Worm (Caenorhabditis elegans) whole organism, L1 larva: ENCODE results near the gene C04B4.6.

ENCODE experiments used
- ceh-82 ChIP-seq, 3 experiments: fragments of 150-350 bp in 1 of 3; sonication (generic microtip) in 2 of 3; optimal IDR thresholded peaks; 2 replicates each; lab custom pipeline; 2014 to 2017; ENCODE audit warnings: missing biosample characterization in 3 of 3, missing genetic modification characterization in 3 of 3
- ceh-90 ChIP-seq: sonication (generic microtip); optimal IDR thresholded peaks from 2 replicates; lab custom pipeline; 2016; ENCODE audit warnings: missing genetic modification characterization, missing compliant biosample characterization
- fos-1 ChIP-seq: fragments of 150-350 bp; optimal IDR thresholded peaks from 2 replicates; lab custom pipeline; 2014; ENCODE audit warnings: missing biosample characterization, missing genetic modification characterization
- rnt-1 ChIP-seq: sonication (generic microtip); optimal IDR thresholded peaks from 2 replicates; lab custom pipeline; 2016; ENCODE audit warnings: mild to moderate bottlenecking, missing genetic modification characterization, moderate library complexity, missing compliant biosample characterization
- snpc-4 ChIP-seq: fragments of 150-350 bp; optimal IDR thresholded peaks from 2 replicates; lab custom pipeline; 2014; ENCODE audit warnings: missing biosample characterization, missing genetic modification characterization
- xbp-1 ChIP-seq: sonication (generic microtip); optimal IDR thresholded peaks from 2 replicates; lab custom pipeline; 2016; ENCODE audit warnings: missing genetic modification characterization, missing compliant biosample characterization
- ztf-4 ChIP-seq: fragments of 150-350 bp; optimal IDR thresholded peaks from 2 replicates; lab custom pipeline; 2014; ENCODE audit warnings: missing biosample characterization, missing genetic modification characterization

- TF ChIP-seq ceh-82 (tag; optimal IDR thresholded peaks at IDR 0.05; lab: Kevin White, UChicago) (no peak), snpc-4 (tag; lab: Kevin White, UChicago) (no peak), ztf-4 (no peak), fos-1 (tag; lab: Kevin White, UChicago) (no peak), xbp-1 (tag; lab: Kevin White, UChicago) (no peak), ceh-90 (tag; lab: Kevin White, UChicago) (no peak), rnt-1 (tag; lab: Kevin White, UChicago) (no peak)
These were observed 40.1 kb downstream of the C04B4.6 start, which contains the start of gene C23H4.6 for ce11 chrX:12235388-12235787.
